Worm (Caenorhabditis elegans): Measurements from ENCODE around the gene C25H3.14.

- TF ChIP-seq ama-1 (optimal IDR thresholded peaks at IDR 0.05) (no peak), unc-62 (GFP tag; optimal IDR thresholded peaks at IDR 0.05) (no peak), fkh-10 (GFP tag; optimal IDR thresholded peaks at IDR 0.05) (no peak), snpc-4 (tag; optimal IDR thresholded peaks at IDR 0.05) (no peak), pqm-1 (tag; optimal IDR thresholded peaks at IDR 0.05) (no peak), fos-1 (tag; optimal IDR thresholded peaks at IDR 0.05) (no peak), aly-2 (tag; optimal IDR thresholded peaks at IDR 0.05) (no peak), egl-27 (tag; optimal IDR thresholded peaks at IDR 0.05) (no peak), nhr-12 (tag; optimal IDR thresholded peaks at IDR 0.05) (no peak), elt-3 (tag; optimal IDR thresholded peaks at IDR 0.05) (no peak)
These were observed 43.5 kb upstream of the C25H3.14 start for ce11 chrII:5651426-5651825.
